Fruit fly (Drosophila melanogaster): Measurements from ENCODE around the gene fabp.
A peak's percentile ranks its signal among the peaks of the same experiment; 100 is the strongest.

The fabp gene

DNA sequence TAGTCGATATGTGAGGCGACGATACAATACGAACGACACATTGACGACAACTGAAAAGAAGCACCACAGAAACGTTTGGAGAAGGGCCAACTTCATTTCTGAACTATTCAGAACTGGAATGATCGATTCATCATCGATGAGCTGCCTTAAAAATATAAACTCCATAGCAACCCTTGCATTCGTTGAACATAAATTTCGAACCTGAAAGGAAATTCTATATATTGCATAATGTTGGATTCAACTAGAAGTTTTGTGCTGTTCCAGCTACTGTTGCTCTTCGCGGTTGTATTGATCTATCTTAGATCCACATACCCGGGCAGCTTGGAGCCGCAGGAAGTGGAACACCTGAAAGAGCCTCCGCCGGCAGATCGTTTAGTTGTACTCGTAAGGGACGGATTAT, 11.8 kb upstream of the fabp start, which contains the start of the genes CG6790 and CG5342:
CG6790 (minus strand) TSS at position 101 of the 400 bp plus-strand sequence.
CG5342 (plus strand) TSS at position 182 of the 400 bp plus-strand sequence.
- TF ChIP-seq noc (tag; optimal IDR thresholded peaks at IDR 0.05), result no peak

dm6 chr3R:11571408-11571807, 4.6 kb upstream of the fabp start:
- TF ChIP-seq noc (tag; optimal IDR thresholded peaks at IDR 0.05), result no peak

DNA sequence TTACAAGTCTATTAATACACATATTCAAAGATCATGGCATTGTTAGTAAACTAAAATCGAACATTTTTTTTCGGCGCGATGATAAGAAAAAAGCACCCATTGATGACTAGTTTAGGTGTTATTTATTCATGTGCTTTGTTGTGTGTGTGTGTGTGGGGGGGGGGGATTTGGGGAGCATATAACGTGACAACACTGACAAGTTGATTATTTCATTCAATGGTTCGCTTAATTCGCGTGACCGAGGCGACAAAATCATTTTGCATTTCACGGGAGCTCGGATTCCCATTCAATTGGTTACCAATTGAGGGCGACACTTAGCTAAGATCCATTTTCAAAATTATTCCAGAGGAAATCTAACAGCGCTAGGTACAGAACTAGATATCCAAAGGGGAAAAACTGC, 3.1 kb upstream of the fabp start:
- no peak for TF ChIP-seq noc (tag; optimal IDR thresholded peaks at IDR 0.05)

dm6 chr3R:11568873-11569450, 2.1 kb upstream of the fabp start, which contains the start of gene Mrp4:
Gene Mrp4 (plus strand): TSS chr3R:11569250.
- peak; percentile 31 for TF ChIP-seq noc (tag; optimal IDR thresholded peaks at IDR 0.05)

- peak; percentile 20 for TF ChIP-seq noc (tag; optimal IDR thresholded peaks at IDR 0.05)
Measured at dm6 chr3R:11564792-11565402, 2.0 kb downstream of the fabp start.

DNA sequence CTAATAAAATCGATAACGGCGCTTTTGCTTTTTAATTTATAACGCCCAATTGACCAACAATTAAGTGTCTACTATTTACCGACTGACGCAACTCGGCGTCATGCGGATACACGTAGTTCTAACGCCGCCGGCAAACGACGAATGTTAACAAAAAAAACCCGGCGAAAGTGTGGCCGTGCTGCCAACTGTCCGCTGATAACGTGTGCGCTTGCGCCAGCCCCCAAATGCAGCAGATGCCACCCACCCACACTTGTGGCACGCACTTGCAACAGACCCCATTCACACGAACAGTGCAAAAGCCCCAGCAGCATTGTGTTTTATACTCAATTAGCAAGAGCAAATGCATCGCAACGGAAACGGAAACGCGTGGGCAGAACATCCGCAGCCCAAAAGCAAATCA, 3.7 kb downstream of the fabp start:
- TF ChIP-seq noc (tag; optimal IDR thresholded peaks at IDR 0.05), result no peak

DNA sequence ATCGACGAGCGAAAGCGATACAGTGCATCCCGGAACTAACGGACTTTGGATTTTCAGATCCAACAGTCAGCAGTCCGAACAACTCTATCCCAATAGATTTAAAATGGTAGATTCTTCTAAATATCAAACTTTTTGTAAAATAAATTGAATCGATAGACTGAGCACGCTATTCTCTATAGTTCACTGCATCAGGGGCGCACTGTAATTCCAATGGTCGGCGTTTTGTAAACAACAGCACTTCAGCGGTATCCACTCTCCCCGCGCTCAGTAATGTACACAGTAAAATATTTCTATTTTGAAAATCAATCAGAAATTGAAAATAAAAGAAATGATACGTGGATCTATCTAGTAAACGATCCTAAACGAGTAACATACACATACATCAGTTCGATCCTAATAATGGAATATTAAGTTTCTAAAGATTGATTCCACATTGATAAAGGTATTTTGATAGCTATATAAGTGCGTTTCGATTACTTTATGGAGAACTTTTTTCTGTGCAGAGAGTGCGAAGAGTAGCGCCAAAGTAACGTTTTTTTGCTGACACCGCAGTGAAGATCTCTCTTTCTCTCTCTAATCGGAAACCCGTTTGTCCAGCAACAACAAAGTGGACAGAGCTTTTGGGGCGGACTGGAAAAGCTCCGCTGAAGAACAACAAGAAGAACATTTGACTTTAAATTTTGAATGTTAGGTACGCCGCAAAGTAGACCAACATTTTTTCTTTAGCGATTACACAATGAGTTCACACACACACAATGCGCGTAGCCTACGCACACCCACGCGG, 4.3 kb downstream of the fabp start:
- peak; percentile 96 for TF ChIP-seq noc (tag; optimal IDR thresholded peaks at IDR 0.05)

DNA sequence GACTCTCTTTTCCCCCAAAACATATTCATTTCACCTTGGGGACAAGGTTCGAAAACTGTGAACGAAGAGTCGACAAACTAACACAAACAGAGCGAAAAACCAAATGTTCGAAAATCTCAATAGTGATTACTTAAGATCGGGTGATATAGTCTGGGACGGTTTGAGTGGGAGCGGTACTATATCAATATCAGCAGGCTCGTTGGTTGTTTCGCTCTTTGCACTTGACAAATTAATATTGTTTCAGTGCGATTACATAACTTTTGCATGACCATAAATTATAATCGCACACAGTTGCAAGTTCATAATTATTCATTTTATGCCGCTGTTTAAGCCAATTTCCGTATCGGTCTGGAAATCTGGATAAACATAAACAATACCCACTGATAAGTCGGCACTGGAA, 5.2 kb downstream of the fabp start:
- TF ChIP-seq noc (tag; optimal IDR thresholded peaks at IDR 0.05), result no peak

- TF ChIP-seq noc (tag; optimal IDR thresholded peaks at IDR 0.05), result peak; percentile 57
Measured at dm6 chr3R:11557492-11557965, 9.3 kb downstream of the fabp start, which contains the start of gene CG10898. Gene CG10898 (plus strand): TSS chr3R:11557776.

DNA sequence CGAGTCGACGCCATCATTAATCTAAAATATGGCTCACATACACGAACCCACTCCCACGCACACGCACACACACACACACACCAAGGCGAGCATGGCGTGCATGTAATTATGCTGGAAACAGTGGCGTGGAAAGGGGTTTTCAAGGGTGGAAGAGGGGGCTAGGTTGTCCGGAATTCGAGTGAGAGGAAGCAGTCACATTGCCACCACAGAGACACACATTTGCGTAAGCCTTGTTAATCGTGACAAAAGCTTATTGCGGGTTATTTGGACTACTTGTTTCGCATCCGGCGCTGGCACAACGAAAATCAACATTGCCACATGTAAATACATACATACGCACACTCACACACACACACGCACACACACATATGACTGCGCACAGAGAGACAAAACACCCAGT, 11.9 kb downstream of the fabp start:
- no peak for TF ChIP-seq noc (tag; optimal IDR thresholded peaks at IDR 0.05)

dm6 chr3R:11553845-11554244, 13.0 kb downstream of the fabp start, which contains the start of gene CG14708:
Gene CG14708 (plus strand): TSS chr3R:11554145.
- no peak for TF ChIP-seq noc (tag; optimal IDR thresholded peaks at IDR 0.05)

DNA sequence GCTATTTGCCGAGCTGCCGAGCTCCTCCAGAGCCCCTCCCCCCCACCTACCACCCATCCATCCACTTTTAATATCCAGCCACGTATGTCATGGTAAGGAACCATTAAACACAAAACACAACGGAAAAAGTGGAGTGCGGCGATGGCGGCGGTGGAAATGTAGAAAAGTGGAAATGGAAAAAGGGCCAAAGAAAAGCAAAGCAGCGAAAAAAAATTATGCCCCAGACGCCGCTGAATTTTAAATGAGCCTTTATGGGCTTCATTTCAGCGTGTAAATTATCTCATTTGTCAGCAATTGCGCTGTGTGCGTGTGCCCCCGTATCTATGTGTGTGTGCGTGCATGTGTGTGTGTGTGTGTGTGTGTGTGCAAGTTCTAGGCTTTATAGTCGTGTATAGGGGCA, 15.8 kb downstream of the fabp start:
- TF ChIP-seq noc (tag; optimal IDR thresholded peaks at IDR 0.05), result no peak

DNA sequence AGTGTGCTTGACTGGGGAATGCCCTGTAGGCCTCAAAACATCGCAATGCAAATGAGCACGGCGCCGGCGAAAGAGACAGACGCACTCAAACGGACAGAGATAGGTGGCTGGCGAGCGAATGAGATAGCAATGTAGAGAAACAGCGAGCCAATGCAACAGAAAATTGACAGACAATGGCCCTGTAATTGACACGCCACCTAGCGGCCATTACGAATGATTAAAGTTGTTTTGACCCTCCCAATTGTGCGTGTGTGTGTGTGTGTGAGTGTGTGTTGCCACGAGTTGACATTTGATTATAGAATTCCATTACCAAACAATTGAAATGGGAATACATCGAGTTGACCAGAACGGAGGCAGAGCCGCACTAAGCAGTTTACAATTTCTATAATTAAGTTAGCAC, 22.7 kb downstream of the fabp start:
- no peak for TF ChIP-seq noc (tag; optimal IDR thresholded peaks at IDR 0.05)

DNA sequence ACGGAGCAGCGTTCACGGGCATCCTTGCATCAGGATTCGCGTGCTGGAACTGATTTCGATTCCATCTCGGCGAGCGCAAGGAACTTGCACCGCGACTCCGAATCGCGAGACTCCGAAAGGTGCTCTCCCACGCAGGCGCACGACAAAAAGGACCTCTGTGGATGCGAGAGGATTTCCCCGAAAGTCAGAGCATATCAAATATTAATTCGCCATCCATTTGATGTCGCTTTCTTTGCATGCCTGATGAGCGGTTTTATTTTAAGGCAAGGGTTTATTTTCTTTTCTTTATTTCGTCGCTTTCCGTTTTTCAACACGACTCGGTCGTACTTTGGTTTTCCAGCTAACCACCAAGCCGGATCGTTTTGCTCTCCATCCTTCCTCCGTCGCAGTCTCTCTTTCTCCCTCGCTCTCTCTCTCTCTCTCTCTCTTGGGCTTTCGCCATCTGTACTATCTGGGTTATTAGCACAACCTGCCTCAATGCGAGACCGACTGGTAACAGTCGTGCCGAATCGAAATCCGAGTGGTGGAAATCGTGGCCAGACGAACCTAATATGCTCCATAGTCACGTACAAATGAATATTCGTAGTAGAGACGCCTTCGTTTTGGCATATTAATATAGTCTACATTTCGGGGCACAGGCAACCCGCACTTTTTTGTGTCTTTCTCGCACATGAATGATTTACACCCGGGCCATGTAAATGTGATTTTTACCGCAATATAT, 23.8 kb downstream of the fabp start, which contains the start of gene dpr4:
dpr4 (minus strand) TSS at position 51 of the 721 bp plus-strand sequence.
- no peak for TF ChIP-seq noc (tag; optimal IDR thresholded peaks at IDR 0.05)

dm6 chr3R:11531893-11532292, 35.0 kb downstream of the fabp start:
- no peak for TF ChIP-seq noc (tag; optimal IDR thresholded peaks at IDR 0.05)

Measured in whole organism, larva.